Fruit fly (Drosophila melanogaster) whole organism, embryonic: ENCODE measurements around the gene CG13311.

Experiments
- Atf-2 ChIP-seq: fragments of 200-800 bp; sonication (Bioruptor generic); optimal IDR thresholded peaks from 2 replicates; lab custom pipeline; 2016; ENCODE audit warnings: missing biosample characterization, missing genetic modification characterization
- Blimp-1 ChIP-seq: fragments of 200-800 bp; sonication (Bioruptor generic); optimal IDR thresholded peaks from 3 replicates; lab custom pipeline; 2018; ENCODE audit warnings: missing biosample characterization, missing genetic modification characterization, mild to moderate bottlenecking, moderate library complexity, missing genetic modification reagents
- C15 ChIP-seq: fragments of 200-800 bp; sonication (Bioruptor generic); IDR thresholded peaks from 3 replicates; pipeline ENCODE4 v1.3.6; 2022; ENCODE audit warnings: missing biosample characterization, missing genetic modification characterization
- CG1024 ChIP-seq: fragments of 200-800 bp; sonication (Bioruptor generic); IDR thresholded peaks from 2 replicates; pipeline ENCODE4 v1.3.6; 2022; ENCODE audit warnings: missing biosample characterization, missing genetic modification characterization
- CG10267 ChIP-seq: fragments of 200-800 bp; sonication (Bioruptor generic); optimal IDR thresholded peaks from 2 replicates; lab custom pipeline; 2018; ENCODE audit warnings: missing biosample characterization, mild to moderate bottlenecking, missing genetic modification characterization, moderate library complexity
- CG10274 ChIP-seq: fragments of 200-800 bp; sonication (Bioruptor generic); optimal IDR thresholded peaks from 3 replicates; lab custom pipeline; 2017; ENCODE audit warnings: missing biosample characterization, mild to moderate bottlenecking, missing genetic modification characterization
- CG10462 ChIP-seq: fragments of 200-800 bp; sonication (Bioruptor generic); optimal IDR thresholded peaks from 2 replicates; lab custom pipeline; 2016; ENCODE audit warnings: missing biosample characterization, missing genetic modification characterization
- CG12942 ChIP-seq: fragments of 200-800 bp; sonication (Bioruptor generic); optimal IDR thresholded peaks from 3 replicates; lab custom pipeline; 2016; ENCODE audit warnings: missing biosample characterization, missing genetic modification characterization
- CG13775 ChIP-seq: fragments of 200-800 bp; sonication (Bioruptor generic); optimal IDR thresholded peaks from 3 replicates; lab custom pipeline; 2017; ENCODE audit warnings: missing biosample characterization, mild to moderate bottlenecking, missing genetic modification characterization
- CG14860 ChIP-seq: fragments of 200-800 bp; sonication (Bioruptor generic); IDR thresholded peaks from 3 replicates; pipeline ENCODE4 v1.3.6; 2022; ENCODE audit warnings: missing biosample characterization, missing genetic modification characterization; ENCODE audit not compliant: partially characterized antibody
- CG14965 ChIP-seq: fragments of 200-800 bp; sonication (Bioruptor generic); optimal IDR thresholded peaks from 2 replicates; lab custom pipeline; 2016; ENCODE audit warnings: missing biosample characterization, missing genetic modification characterization, borderline replicate concordance
- CG17359 ChIP-seq: fragments of 200-800 bp; sonication (Bioruptor generic); optimal IDR thresholded peaks from 3 replicates; lab custom pipeline; 2018; ENCODE audit warnings: missing biosample characterization, mild to moderate bottlenecking, missing genetic modification characterization, moderate library complexity
- CG17802 ChIP-seq: fragments of 200-800 bp; sonication (Bioruptor generic); optimal IDR thresholded peaks from 2 replicates; lab custom pipeline; 2018; ENCODE audit warnings: missing biosample characterization, mild to moderate bottlenecking, missing genetic modification characterization, moderate library complexity
- CG1792 ChIP-seq: fragments of 200-800 bp; sonication (Bioruptor generic); optimal IDR thresholded peaks from 2 replicates; lab custom pipeline; 2016; ENCODE audit warnings: missing biosample characterization, missing genetic modification characterization
- CG2199 ChIP-seq: fragments of 200-800 bp; sonication (Bioruptor generic); IDR thresholded peaks from 3 replicates; pipeline ENCODE4 v1.3.6; 2022; ENCODE audit warnings: missing biosample characterization, missing genetic modification characterization
- CG31365 ChIP-seq: fragments of 200-800 bp; sonication (Bioruptor generic); optimal IDR thresholded peaks from 2 replicates; lab custom pipeline; 2018; ENCODE audit warnings: missing biosample characterization, mild to moderate bottlenecking, missing genetic modification characterization
- CG43689 ChIP-seq: fragments of 200-800 bp; sonication (Bioruptor generic); IDR thresholded peaks from 2 replicates; pipeline ENCODE4 v1.3.6; 2022; ENCODE audit warnings: missing biosample characterization, missing genetic modification characterization
- CG5953 ChIP-seq: fragments of 200-800 bp; sonication (Bioruptor generic); IDR thresholded peaks from 2 replicates; pipeline ENCODE4 v1.3.6; 2022; ENCODE audit warnings: missing biosample characterization, missing genetic modification characterization
- CG8388 ChIP-seq: fragments of 200-800 bp; sonication (Bioruptor generic); optimal IDR thresholded peaks from 2 replicates; lab custom pipeline; 2019; ENCODE audit warnings: missing biosample characterization, mild to moderate bottlenecking, missing genetic modification characterization, moderate library complexity
- CG9817 ChIP-seq: fragments of 200-800 bp; sonication (Bioruptor generic); optimal IDR thresholded peaks from 2 replicates; lab custom pipeline; 2018; ENCODE audit warnings: missing biosample characterization, mild to moderate bottlenecking, missing genetic modification characterization, moderate library complexity
- CkIIα-i1 ChIP-seq: fragments of 200-800 bp; sonication (Bioruptor generic); IDR thresholded peaks from 2 replicates; pipeline ENCODE4 v1.3.6; 2022; ENCODE audit warnings: missing biosample characterization, missing genetic modification characterization
- D19B ChIP-seq: fragments of 200-800 bp; sonication (Bioruptor generic); optimal IDR thresholded peaks from 2 replicates; lab custom pipeline; 2017; ENCODE audit warnings: missing biosample characterization, mild to moderate bottlenecking, missing genetic modification characterization
- H2.0 ChIP-seq: fragments of 200-800 bp; sonication (Bioruptor generic); IDR thresholded peaks from 2 replicates; pipeline ENCODE4 v1.3.6; 2022; ENCODE audit warnings: missing biosample characterization, missing genetic modification characterization
- Hr3 ChIP-seq: fragments of 200-800 bp; sonication (Bioruptor generic); optimal IDR thresholded peaks from 3 replicates; lab custom pipeline; 2016; ENCODE audit warnings: missing biosample characterization, missing genetic modification characterization
- Oli ChIP-seq: fragments of 200-800 bp; sonication (Bioruptor generic); optimal IDR thresholded peaks from 2 replicates; lab custom pipeline; 2018; ENCODE audit warnings: missing biosample characterization, mild to moderate bottlenecking, missing genetic modification characterization, moderate library complexity
- Ravus ChIP-seq: fragments of 200-800 bp; sonication (Bioruptor generic); IDR thresholded peaks from 2 replicates; pipeline ENCODE4 v1.3.6; 2022; ENCODE audit warnings: missing biosample characterization, missing genetic modification characterization
- Scr ChIP-seq: fragments of 200-800 bp; sonication (Bioruptor generic); IDR thresholded peaks from 2 replicates; pipeline ENCODE4 v1.3.6; 2022; ENCODE audit warnings: missing biosample characterization, missing genetic modification characterization; ENCODE audit not compliant: partially characterized antibody
- Sry-β ChIP-seq: fragments of 200-800 bp; sonication (Bioruptor generic); optimal IDR thresholded peaks from 2 replicates; lab custom pipeline; 2018; ENCODE audit warnings: missing biosample characterization, mild to moderate bottlenecking, missing genetic modification characterization, moderate library complexity
- Sry-δ ChIP-seq: fragments of 200-800 bp; sonication (Bioruptor generic); optimal IDR thresholded peaks from 2 replicates; lab custom pipeline; 2016; ENCODE audit warnings: missing biosample characterization, missing genetic modification characterization
- Usf ChIP-seq: fragments of 200-800 bp; sonication (Bioruptor generic); optimal IDR thresholded peaks from 2 replicates; lab custom pipeline; 2017; ENCODE audit warnings: missing genotype, missing biosample characterization, missing genetic modification characterization
- Xrp1 ChIP-seq: fragments of 200-800 bp; sonication (Bioruptor generic); IDR thresholded peaks from 2 replicates; pipeline ENCODE4 v1.3.6; 2022; ENCODE audit warnings: missing biosample characterization, missing genetic modification characterization
- az2 ChIP-seq: fragments of 200-800 bp; sonication (Bioruptor generic); optimal IDR thresholded peaks from 3 replicates; lab custom pipeline; 2016; ENCODE audit warnings: missing biosample characterization, missing genetic modification characterization
- bigmax ChIP-seq: fragments of 200-800 bp; sonication (Bioruptor generic); optimal IDR thresholded peaks from 2 replicates; lab custom pipeline; 2018; ENCODE audit warnings: missing biosample characterization, mild to moderate bottlenecking, missing genetic modification characterization
- dm ChIP-seq: fragments of 200-800 bp; sonication (Bioruptor generic); optimal IDR thresholded peaks from 3 replicates; lab custom pipeline; 2016; ENCODE audit warnings: missing biosample characterization, missing genetic modification characterization
- en ChIP-seq: fragments of 200-800 bp; sonication (Bioruptor generic); optimal IDR thresholded peaks from 2 replicates; lab custom pipeline; 2016; ENCODE audit warnings: missing biosample characterization, missing genetic modification characterization
- eyg ChIP-seq: fragments of 200-800 bp; sonication (Bioruptor generic); optimal IDR thresholded peaks from 3 replicates; lab custom pipeline; 2016; ENCODE audit warnings: missing biosample characterization, missing genetic modification characterization
- fd96Cb ChIP-seq: fragments of 200-800 bp; sonication (Bioruptor generic); optimal IDR thresholded peaks from 2 replicates; lab custom pipeline; 2018; ENCODE audit warnings: missing biosample characterization, mild to moderate bottlenecking, missing genetic modification characterization, moderate library complexity
- fu2 ChIP-seq: fragments of 200-800 bp; sonication (Bioruptor generic); optimal IDR thresholded peaks from 2 replicates; lab custom pipeline; 2016; ENCODE audit warnings: missing biosample characterization, missing genetic modification characterization
- inv ChIP-seq: fragments of 200-800 bp; sonication (Bioruptor generic); IDR thresholded peaks from 2 replicates; pipeline ENCODE4 v1.3.6; 2022; ENCODE audit warnings: missing biosample characterization, missing genetic modification characterization; ENCODE audit not compliant: partially characterized antibody
- lov ChIP-seq, 2 experiments: fragments of 200-800 bp in 1 of 2; fragments of >200 bp in 1 of 2; sonication (Bioruptor generic) in 1 of 2; IDR thresholded peaks in 1 of 2; optimal IDR thresholded peaks in 1 of 2; 2 replicates in 1 of 2; 3 replicates in 1 of 2; pipeline versions ENCODE4 v1.3.6 to Lab custom; 2017 to 2022; ENCODE audit warnings: missing biosample characterization in 1 of 2, missing genetic modification characterization in 1 of 2
- luna ChIP-seq: fragments of 200-800 bp; sonication (Bioruptor generic); optimal IDR thresholded peaks from 2 replicates; lab custom pipeline; 2016; ENCODE audit warnings: missing biosample characterization, missing genetic modification characterization
- odd ChIP-seq: fragments of 200-800 bp; sonication (Bioruptor generic); optimal IDR thresholded peaks from 2 replicates; lab custom pipeline; 2017; ENCODE audit warnings: missing biosample characterization, mild to moderate bottlenecking, missing genetic modification characterization
- onecut ChIP-seq: fragments of 200-800 bp; sonication (Bioruptor generic); IDR thresholded peaks from 2 replicates; pipeline ENCODE4 v1.3.6; 2022; ENCODE audit warnings: missing biosample characterization, missing genetic modification characterization
- pho ChIP-seq: fragments of 200-800 bp; sonication (Bioruptor generic); optimal IDR thresholded peaks from 2 replicates; lab custom pipeline; 2016; ENCODE audit warnings: missing biosample characterization, missing genetic modification characterization
- phol ChIP-seq: fragments of 200-800 bp; sonication (Bioruptor generic); optimal IDR thresholded peaks from 3 replicates; lab custom pipeline; 2018; ENCODE audit warnings: missing biosample characterization, mild to moderate bottlenecking, missing genetic modification characterization, moderate library complexity
- scrt ChIP-seq: fragments of 200-800 bp; sonication (Bioruptor generic); optimal IDR thresholded peaks from 2 replicates; lab custom pipeline; 2018; ENCODE audit warnings: missing biosample characterization, mild to moderate bottlenecking, missing genetic modification characterization, moderate library complexity
- sna ChIP-seq: fragments of 200-800 bp; sonication (Bioruptor generic); IDR thresholded peaks from 2 replicates; pipeline ENCODE4 v1.3.6; 2022; ENCODE audit warnings: missing biosample characterization, missing genetic modification characterization; ENCODE audit not compliant: partially characterized antibody
- tgo ChIP-seq: fragments of 200-800 bp; sonication (Bioruptor generic); IDR thresholded peaks from 3 replicates; pipeline ENCODE4 v1.3.6; 2022; ENCODE audit warnings: missing biosample characterization, missing genetic modification characterization
- tin ChIP-seq: fragments of 200-800 bp; sonication (Bioruptor generic); optimal IDR thresholded peaks from 3 replicates; lab custom pipeline; 2016; ENCODE audit warnings: missing biosample characterization, missing genetic modification characterization

The CG13311 gene

dm6 chr3L:8765969-8766538, 35.9 kb downstream of the CG13311 start (continued):
- TF ChIP-seq scrt (GFP tag; lab: Kevin White, UChicago) (peak; percentile 86), Hr3 (GFP tag; lab: Kevin White, UChicago) (peak; percentile 98), CG2199 (peak; percentile 87), CkIIα-i1 (GFP tag; lab: Robert Waterston, UW) (0 out of 2 replicates have a peak, but pooled peaks have one; percentile 42), CG9817 (peak; percentile 99), Oli (peak; percentile 100), CG13775 (GFP tag; lab: Kevin White, UChicago) (peak; percentile 99), Usf (GFP tag; lab: Kevin White, UChicago) (peak; percentile 99), en (GFP tag; lab: Kevin White, UChicago) (peak; percentile 96), luna (peak; percentile 70), onecut (peak; percentile 91), H2.0 (GFP tag; lab: Robert Waterston, UW) (peak; percentile 97), Xrp1 (GFP tag; lab: Robert Waterston, UW) (peak; percentile 98), D19B (GFP tag; lab: Kevin White, UChicago) (peak; percentile 87), C15 (peak; percentile 94), CG1792 (GFP tag; lab: Kevin White, UChicago) (peak; percentile 93), tin (GFP tag; lab: Kevin White, UChicago) (peak; percentile 98), Blimp-1 (GFP tag; lab: Kevin White, UChicago) (peak; percentile 95), CG17359 (tag; lab: Kevin White, UChicago) (peak; percentile 95), az2 (GFP tag; lab: Kevin White, UChicago) (peak; percentile 99), CG14965 (peak; percentile 81), bigmax (GFP tag; lab: Kevin White, UChicago) (no peak), CG1024 (peak; percentile 91), Atf-2 (peak; percentile 99), CG10267 (tag; lab: Kevin White, UChicago) (peak; percentile 77), CG31365 (tag; lab: Kevin White, UChicago) (peak; percentile 86), phol (tag; lab: Kevin White, UChicago) (peak; percentile 98), CG8388 (peak; percentile 97), tgo (GFP tag; lab: Robert Waterston, UW) (peak; percentile 98), fd96Cb (tag; lab: Kevin White, UChicago) (peak; percentile 98), lov (optimal IDR thresholded peaks at IDR 0.05; lab: Kevin White, UChicago) (no peak), lov (GFP tag; IDR thresholded peaks at IDR 0.05; lab: Robert Waterston, UW) (peak; percentile 93), CG12942 (GFP tag; lab: Kevin White, UChicago) (peak; percentile 98), CG43689 (GFP tag; lab: Robert Waterston, UW) (peak; percentile 95), Sry-β (peak; percentile 71), Sry-δ (GFP tag; lab: Kevin White, UChicago) (peak; percentile 65), dm (peak; percentile 93), CG17802 (tag; lab: Kevin White, UChicago) (peak; percentile 78), pho (GFP tag; lab: Kevin White, UChicago) (peak; percentile 98), odd (GFP tag; lab: Kevin White, UChicago) (peak; percentile 98), fu2 (peak; percentile 97), CG10274 (GFP tag; lab: Kevin White, UChicago) (peak; percentile 91), CG10462 (GFP tag; lab: Kevin White, UChicago) (peak; percentile 98), CG5953 (GFP tag; lab: Robert Waterston, UW) (peak; percentile 96), CG14860 (peak; percentile 73; the same call in 2 of the 3 replicates), Scr (GFP tag; lab: Robert Waterston, UW) (peak; percentile 44), inv (peak; percentile 43; the same call in 1 of the 2 replicates), Ravus (GFP tag; lab: Robert Waterston, UW) (peak; percentile 88), eyg (GFP tag; lab: Kevin White, UChicago) (peak; percentile 81), sna (GFP tag; lab: Robert Waterston, UW) (no peak)
